Fruit fly (Drosophila melanogaster): ENCODE results near the gene CG18266.

The CG18266 gene

DNA sequence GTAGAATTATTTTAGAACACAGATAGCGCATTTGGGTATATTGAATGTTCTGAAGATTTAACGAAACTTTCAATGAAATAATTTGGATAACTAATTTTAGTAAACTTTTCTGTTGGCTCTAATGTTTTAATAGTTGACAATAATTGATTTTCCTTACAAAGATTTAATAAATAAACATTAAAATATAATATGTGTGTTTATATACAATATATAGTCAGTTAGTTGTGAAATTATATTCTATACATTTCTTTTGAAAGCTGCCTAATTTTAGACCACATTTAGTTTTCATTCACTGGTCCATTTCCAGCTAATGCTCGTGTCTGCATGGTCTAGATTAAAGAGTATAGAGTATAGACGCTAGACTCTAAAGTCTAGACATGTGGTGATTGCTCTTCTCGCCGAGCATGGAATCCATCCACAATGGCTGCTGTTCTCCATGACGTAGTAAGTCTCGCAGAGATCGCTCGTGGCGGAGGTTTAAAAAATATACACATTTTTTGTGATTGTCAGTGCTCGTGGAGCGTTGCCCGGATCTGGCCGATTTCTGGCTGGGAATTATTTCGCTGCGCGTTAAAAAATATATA is 37.7 kb upstream of the CG18266 start, which contains the start of gene GluRIIB:
Gene GluRIIB (plus strand): TSS at position 534 of the 584 bp plus-strand sequence.
- TF ChIP-seq CG13204 (GFP tag; optimal IDR thresholded peaks at IDR 0.05): no peak
- peak; percentile 20 for TF ChIP-seq CG14655 (GFP tag; optimal IDR thresholded peaks at IDR 0.05)
- no peak for TF ChIP-seq CG32121 (GFP tag; IDR thresholded peaks at IDR 0.05)

dm6 chr2L:5567103-5567502 is 29.5 kb upstream of the CG18266 start:
- TF ChIP-seq CG12605 (GFP tag; IDR thresholded peaks at IDR 0.05) (peak; percentile 81), CG15710 (tag; optimal IDR thresholded peaks at IDR 0.05) (peak; percentile 64), Ets98B (GFP tag; IDR thresholded peaks at IDR 0.05) (peak; percentile 84), CG10348 (GFP tag; IDR thresholded peaks at IDR 0.05) (no peak), Pif1B (GFP tag; optimal IDR thresholded peaks at IDR 0.05) (peak; percentile 0), Pif1A (GFP tag; optimal IDR thresholded peaks at IDR 0.05) (peak; percentile 20), CG14655 (GFP tag; optimal IDR thresholded peaks at IDR 0.05) (peak; percentile 63), CG8159 (tag; optimal IDR thresholded peaks at IDR 0.05) (peak; percentile 71), CG9948 (tag; optimal IDR thresholded peaks at IDR 0.05) (peak; percentile 57), rn (GFP tag; IDR thresholded peaks at IDR 0.05) (peak; percentile 40; the same call in 1 of the 2 replicates), D1 (tag; optimal IDR thresholded peaks at IDR 0.05) (no peak), Snoo (tag; optimal IDR thresholded peaks at IDR 0.05) (no peak), CG32121 (GFP tag; IDR thresholded peaks at IDR 0.05) (peak; percentile 72; the same call in 1 of the 2 replicates), CG17806 (tag; optimal IDR thresholded peaks at IDR 0.05) (peak; percentile 60), CG13204 (GFP tag; optimal IDR thresholded peaks at IDR 0.05) (no peak), CG4496 (GFP tag; IDR thresholded peaks at IDR 0.05) (peak; percentile 89), fd96Ca (GFP tag; IDR thresholded peaks at IDR 0.05) (peak; percentile 44; the same call in 1 of the 3 replicates), gl (tag; optimal IDR thresholded peaks at IDR 0.05) (no peak), CG8301 (tag; optimal IDR thresholded peaks at IDR 0.05) (peak; percentile 63), CG34367 (tag; optimal IDR thresholded peaks at IDR 0.05) (peak; percentile 30), EcR (GFP tag; optimal IDR thresholded peaks at IDR 0.05) (no peak)

DNA sequence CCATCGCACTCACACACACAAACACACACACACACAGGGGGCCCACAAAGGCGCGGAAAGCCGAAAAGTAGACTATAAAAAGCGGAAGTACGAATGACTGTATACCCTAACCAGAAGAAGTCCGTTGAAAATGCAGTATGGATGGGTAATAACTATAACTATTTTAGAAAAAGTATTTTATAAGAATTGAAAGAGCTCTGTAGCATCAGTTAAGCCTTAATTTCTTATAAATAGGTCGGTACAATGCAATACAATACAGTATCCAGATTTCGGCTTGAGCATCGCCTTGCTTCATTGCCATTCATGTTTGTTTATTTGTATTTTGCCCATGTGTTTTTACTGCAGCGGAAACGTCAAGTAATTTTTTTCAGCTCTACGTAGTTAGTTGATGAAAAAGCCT is 27.1 kb upstream of the CG18266 start:
- TF ChIP-seq CG8301 (tag; optimal IDR thresholded peaks at IDR 0.05) (no peak), Ets98B (GFP tag; IDR thresholded peaks at IDR 0.05) (peak; percentile 43; the same call in 1 of the 2 replicates), fd96Ca (GFP tag; IDR thresholded peaks at IDR 0.05) (peak; percentile 49; the same call in 2 of the 3 replicates), Pif1A (GFP tag; optimal IDR thresholded peaks at IDR 0.05) (peak; percentile 30), CG10348 (GFP tag; IDR thresholded peaks at IDR 0.05) (no peak), CG14655 (GFP tag; optimal IDR thresholded peaks at IDR 0.05) (peak; percentile 48), gl (tag; optimal IDR thresholded peaks at IDR 0.05) (no peak), CG15710 (tag; optimal IDR thresholded peaks at IDR 0.05) (peak; percentile 57), CG9948 (tag; optimal IDR thresholded peaks at IDR 0.05) (no peak), Snoo (tag; optimal IDR thresholded peaks at IDR 0.05) (no peak), Pif1B (GFP tag; optimal IDR thresholded peaks at IDR 0.05) (peak; percentile 26), CG32121 (GFP tag; IDR thresholded peaks at IDR 0.05) (no peak), EcR (GFP tag; optimal IDR thresholded peaks at IDR 0.05) (no peak), CG12605 (GFP tag; IDR thresholded peaks at IDR 0.05) (no peak), CG4496 (GFP tag; IDR thresholded peaks at IDR 0.05) (no peak), CG34367 (tag; optimal IDR thresholded peaks at IDR 0.05) (no peak), CG8159 (tag; optimal IDR thresholded peaks at IDR 0.05) (peak; percentile 62), D1 (tag; optimal IDR thresholded peaks at IDR 0.05) (no peak), rn (GFP tag; IDR thresholded peaks at IDR 0.05) (no peak), CG17806 (tag; optimal IDR thresholded peaks at IDR 0.05) (no peak)

- TF ChIP-seq CG17806 (tag; optimal IDR thresholded peaks at IDR 0.05) (no peak), CG9948 (tag; optimal IDR thresholded peaks at IDR 0.05) (no peak), CG4496 (GFP tag; IDR thresholded peaks at IDR 0.05) (no peak), Pif1A (GFP tag; optimal IDR thresholded peaks at IDR 0.05) (no peak), CG8301 (tag; optimal IDR thresholded peaks at IDR 0.05) (no peak), D1 (tag; optimal IDR thresholded peaks at IDR 0.05) (no peak), CG10348 (GFP tag; IDR thresholded peaks at IDR 0.05) (no peak), rn (GFP tag; IDR thresholded peaks at IDR 0.05) (no peak), Pif1B (GFP tag; optimal IDR thresholded peaks at IDR 0.05) (no peak), CG12605 (GFP tag; IDR thresholded peaks at IDR 0.05) (no peak), CG13204 (GFP tag; optimal IDR thresholded peaks at IDR 0.05) (no peak), CG15710 (tag; optimal IDR thresholded peaks at IDR 0.05) (no peak)
These were observed 15.6 kb upstream of the CG18266 start, which contains the start of gene CG14011 for dm6 chr2L:5581016-5581415. TSS of gene CG14011 (minus strand) at chr2L:5581116.

dm6 chr2L:5588314-5588713 is 8.3 kb upstream of the CG18266 start, which contains the start of gene CG7251:
TSS of gene CG7251 (minus strand) at chr2L:5588414.
- TF ChIP-seq CG8159 (tag; optimal IDR thresholded peaks at IDR 0.05): no peak
- no peak for TF ChIP-seq CG34367 (tag; optimal IDR thresholded peaks at IDR 0.05)

DNA sequence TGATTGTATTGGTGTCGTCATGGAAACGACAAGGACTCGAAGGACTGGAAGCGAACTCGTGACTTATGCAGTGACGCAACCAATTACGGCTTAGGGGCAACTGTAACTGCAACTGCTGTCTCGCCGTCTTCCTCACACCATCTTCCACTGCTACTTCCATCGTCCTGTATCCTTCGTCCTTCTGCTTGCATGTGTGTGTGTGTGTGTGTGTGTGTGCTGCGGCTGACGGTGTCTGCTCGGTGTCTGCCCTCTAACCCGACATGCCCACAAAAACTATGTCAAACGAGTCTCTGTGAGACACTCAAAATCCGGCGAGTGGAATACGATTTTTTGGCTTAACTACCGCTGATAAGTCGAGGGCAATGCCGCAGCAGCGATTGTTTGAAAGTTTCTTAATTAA is 2.8 kb upstream of the CG18266 start:
- TF ChIP-seq CG32121 (GFP tag; IDR thresholded peaks at IDR 0.05) (no peak), D1 (tag; optimal IDR thresholded peaks at IDR 0.05) (no peak), CG8301 (tag; optimal IDR thresholded peaks at IDR 0.05) (no peak), EcR (GFP tag; optimal IDR thresholded peaks at IDR 0.05) (no peak), fd96Ca (GFP tag; IDR thresholded peaks at IDR 0.05) (no peak), Snoo (tag; optimal IDR thresholded peaks at IDR 0.05) (no peak), CG14655 (GFP tag; optimal IDR thresholded peaks at IDR 0.05) (no peak), CG13204 (GFP tag; optimal IDR thresholded peaks at IDR 0.05) (no peak), CG34367 (tag; optimal IDR thresholded peaks at IDR 0.05) (no peak), gl (tag; optimal IDR thresholded peaks at IDR 0.05) (no peak), Ets98B (GFP tag; IDR thresholded peaks at IDR 0.05) (no peak), CG10348 (GFP tag; IDR thresholded peaks at IDR 0.05) (no peak), CG12605 (GFP tag; IDR thresholded peaks at IDR 0.05) (no peak), rn (GFP tag; IDR thresholded peaks at IDR 0.05) (no peak), CG8159 (tag; optimal IDR thresholded peaks at IDR 0.05) (no peak), CG17806 (tag; optimal IDR thresholded peaks at IDR 0.05) (no peak), CG9948 (tag; optimal IDR thresholded peaks at IDR 0.05) (no peak), Pif1A (GFP tag; optimal IDR thresholded peaks at IDR 0.05) (no peak), CG15710 (tag; optimal IDR thresholded peaks at IDR 0.05) (no peak)

Data from whole organism, pupa.